Worm (Caenorhabditis elegans) whole organism, late embryonic: ENCODE results near the gene F53F8.4.
A peak's percentile ranks its signal among the peaks of the same experiment; 100 is the strongest.

ENCODE experiments used
- C08G9.2 ChIP-seq: sonication (generic microtip); optimal IDR thresholded peaks from 2 replicates; lab custom pipeline; 2016; ENCODE audit warnings: mild to moderate bottlenecking, missing genetic modification characterization, moderate library complexity, missing compliant biosample characterization
- K02D7.2 ChIP-seq: sonication (generic microtip); optimal IDR thresholded peaks from 2 replicates; lab custom pipeline; 2017; ENCODE audit warnings: mild to moderate bottlenecking, missing genetic modification characterization, missing compliant biosample characterization
- K09A11.1 ChIP-seq: sonication (generic microtip); optimal IDR thresholded peaks from 2 replicates; lab custom pipeline; 2017; ENCODE audit warnings: antibody characterized with exemption, mild to moderate bottlenecking, missing genetic modification characterization, missing compliant biosample characterization; ENCODE audit not compliant: insufficient read depth
- T23F11.4 ChIP-seq: fragments of 200-800 bp; sonication (Bioruptor generic); optimal IDR thresholded peaks from 2 replicates; lab custom pipeline; 2018; ENCODE audit warnings: mild to moderate bottlenecking, missing genetic modification characterization, missing compliant biosample characterization
- Y22D7AL.16 ChIP-seq: sonication (generic microtip); optimal IDR thresholded peaks from 2 replicates; lab custom pipeline; 2016; ENCODE audit warnings: missing genetic modification characterization, missing compliant biosample characterization
- ahr-1 ChIP-seq: sonication (generic microtip); optimal IDR thresholded peaks from 2 replicates; lab custom pipeline; 2016; ENCODE audit warnings: missing genetic modification characterization, missing compliant biosample characterization
- ama-1 ChIP-seq: fragments of 150-350 bp; optimal IDR thresholded peaks from 2 replicates; lab custom pipeline; 2014
- ceh-14 ChIP-seq: sonication (generic microtip); optimal IDR thresholded peaks from 2 replicates; lab custom pipeline; 2016; ENCODE audit warnings: missing genotype, missing genetic modification characterization, missing compliant biosample characterization
- ceh-18 ChIP-seq: sonication (generic microtip); optimal IDR thresholded peaks from 2 replicates; lab custom pipeline; 2016; ENCODE audit warnings: missing genetic modification characterization, missing compliant biosample characterization
- ceh-2 ChIP-seq: sonication (generic microtip); optimal IDR thresholded peaks from 2 replicates; lab custom pipeline; 2016; ENCODE audit warnings: missing genotype, missing genetic modification characterization, missing compliant biosample characterization
- ceh-22 ChIP-seq: sonication (generic microtip); optimal IDR thresholded peaks from 2 replicates; lab custom pipeline; 2017; ENCODE audit warnings: missing biosample characterization, missing genetic modification characterization
- ceh-24 ChIP-seq: sonication (generic microtip); optimal IDR thresholded peaks from 2 replicates; lab custom pipeline; 2016; ENCODE audit warnings: mild to moderate bottlenecking, missing genetic modification characterization, missing compliant biosample characterization
- ceh-30 ChIP-seq: fragments of 150-350 bp; optimal IDR thresholded peaks from 2 replicates; lab custom pipeline; 2014; ENCODE audit warnings: missing biosample characterization, missing genetic modification characterization
- ceh-31 ChIP-seq: sonication (generic microtip); optimal IDR thresholded peaks from 2 replicates; lab custom pipeline; 2016; ENCODE audit warnings: missing genetic modification characterization, missing compliant biosample characterization
- ceh-34 ChIP-seq: sonication (generic microtip); optimal IDR thresholded peaks from 2 replicates; lab custom pipeline; 2016; ENCODE audit warnings: mild to moderate bottlenecking, missing genetic modification characterization, missing compliant biosample characterization
- ceh-48 ChIP-seq: sonication (generic microtip); optimal IDR thresholded peaks from 2 replicates; lab custom pipeline; 2016; ENCODE audit warnings: missing genetic modification characterization, inconsistent platforms, missing compliant biosample characterization
- dve-1 ChIP-seq: sonication (generic microtip); optimal IDR thresholded peaks from 2 replicates; lab custom pipeline; 2017; ENCODE audit warnings: antibody characterized with exemption, mild to moderate bottlenecking, missing genetic modification characterization, missing compliant biosample characterization
- elt-2 ChIP-seq: sonication (generic microtip); optimal IDR thresholded peaks from 2 replicates; lab custom pipeline; 2016; ENCODE audit warnings: missing genetic modification reagents, missing genetic modification characterization, missing compliant biosample characterization
- ets-4 ChIP-seq: sonication (generic microtip); optimal IDR thresholded peaks from 2 replicates; lab custom pipeline; 2016; ENCODE audit warnings: missing genetic modification characterization, missing compliant biosample characterization
- fkh-6 ChIP-seq: sonication (generic microtip); optimal IDR thresholded peaks from 2 replicates; lab custom pipeline; 2016; ENCODE audit warnings: missing genetic modification characterization, missing compliant biosample characterization
- gmeb-2 ChIP-seq: sonication (generic microtip); optimal IDR thresholded peaks from 2 replicates; lab custom pipeline; 2016; ENCODE audit warnings: missing genetic modification characterization, inconsistent platforms, missing compliant biosample characterization
- hlh-13 ChIP-seq: fragments of 200-800 bp; sonication (Bioruptor generic); optimal IDR thresholded peaks from 2 replicates; lab custom pipeline; 2018; ENCODE audit warnings: mild to moderate bottlenecking, missing genetic modification characterization, missing compliant biosample characterization
- hlh-30 ChIP-seq: sonication (generic microtip); optimal IDR thresholded peaks from 2 replicates; lab custom pipeline; 2017; ENCODE audit warnings: antibody characterized with exemption, missing genetic modification characterization, missing compliant biosample characterization; ENCODE audit not compliant: insufficient read depth
- lin-11 ChIP-seq: fragments of 200-800 bp; sonication (Bioruptor generic); optimal IDR thresholded peaks from 2 replicates; lab custom pipeline; 2018; ENCODE audit warnings: mild to moderate bottlenecking, missing genetic modification characterization, missing compliant biosample characterization
- nfya-1 ChIP-seq: sonication (generic microtip); optimal IDR thresholded peaks from 2 replicates; lab custom pipeline; 2017; ENCODE audit warnings: missing genetic modification characterization, mild to moderate bottlenecking, missing compliant biosample characterization, antibody characterized with exemption, moderate library complexity
- nhr-11 ChIP-seq: fragments of 150-350 bp; optimal IDR thresholded peaks from 2 replicates; lab custom pipeline; 2014; ENCODE audit warnings: missing biosample characterization, missing genetic modification characterization
- nhr-232 ChIP-seq: sonication (generic microtip); optimal IDR thresholded peaks from 2 replicates; lab custom pipeline; 2016; ENCODE audit warnings: missing genetic modification characterization, missing compliant biosample characterization
- pag-3 ChIP-seq: sonication (generic microtip); optimal IDR thresholded peaks from 2 replicates; lab custom pipeline; 2016; ENCODE audit warnings: missing compliant biosample characterization, missing genetic modification characterization, borderline replicate concordance
- pat-9 ChIP-seq: fragments of 200-800 bp; sonication (Bioruptor generic); optimal IDR thresholded peaks from 2 replicates; lab custom pipeline; 2018; ENCODE audit warnings: mild to moderate bottlenecking, missing genetic modification characterization, moderate library complexity, missing compliant biosample characterization
- pax-1 ChIP-seq: fragments of 150-350 bp; optimal IDR thresholded peaks from 2 replicates; lab custom pipeline; 2014; ENCODE audit warnings: missing biosample characterization, missing genetic modification characterization
- pha-2 ChIP-seq: sonication (generic microtip); optimal IDR thresholded peaks from 2 replicates; lab custom pipeline; 2017; ENCODE audit warnings: mild to moderate bottlenecking, missing genetic modification characterization, missing compliant biosample characterization
- pqm-1 ChIP-seq: sonication (generic microtip); optimal IDR thresholded peaks from 2 replicates; lab custom pipeline; 2016; ENCODE audit warnings: missing genetic modification characterization, missing compliant biosample characterization
- pros-1 ChIP-seq: fragments of 150-350 bp; optimal IDR thresholded peaks from 2 replicates; lab custom pipeline; 2014; ENCODE audit warnings: missing biosample characterization, missing genetic modification reagents, missing genetic modification characterization
- rnt-1 ChIP-seq: sonication (generic microtip); optimal IDR thresholded peaks from 2 replicates; lab custom pipeline; 2016; ENCODE audit warnings: missing genetic modification characterization, missing compliant biosample characterization
- sdc-2 ChIP-seq: sonication (generic microtip); optimal IDR thresholded peaks from 2 replicates; lab custom pipeline; 2016; ENCODE audit warnings: missing genotype, missing genetic modification characterization, missing compliant biosample characterization
- sox-2 ChIP-seq: fragments of 200-800 bp; sonication (Bioruptor generic); IDR thresholded peaks from 2 replicates; pipeline ENCODE4 v1.3.6; 2022; ENCODE audit warnings: missing genetic modification reagents, missing genetic modification characterization, missing compliant biosample characterization
- tbx-2 ChIP-seq: sonication (generic microtip); optimal IDR thresholded peaks from 2 replicates; lab custom pipeline; 2016; ENCODE audit warnings: missing genetic modification characterization, missing compliant biosample characterization
- unc-3 ChIP-seq, 2 experiments: fragments of 200-800 bp in 1 of 2; sonication (Bioruptor generic) in 1 of 2; sonication (generic microtip) in 1 of 2; conservative IDR thresholded peaks in 1 of 2; optimal IDR thresholded peaks in 1 of 2; 2 replicates each; pipeline versions ENCODE4 v1.3.6 to Lab custom; 2016 to 2022; ENCODE audit warnings: missing compliant biosample characterization in 2 of 2, missing genetic modification characterization in 2 of 2, missing genetic modification reagents in 1 of 2
- unc-42 ChIP-seq: sonication (generic microtip); optimal IDR thresholded peaks from 2 replicates; lab custom pipeline; 2016; ENCODE audit warnings: missing genotype, missing genetic modification characterization, missing compliant biosample characterization
- unc-55 ChIP-seq: sonication (generic microtip); optimal IDR thresholded peaks from 2 replicates; lab custom pipeline; 2017; ENCODE audit warnings: missing biosample characterization, missing genetic modification reagents, missing genetic modification characterization
- unc-86 ChIP-seq: sonication (generic microtip); optimal IDR thresholded peaks from 2 replicates; lab custom pipeline; 2016; ENCODE audit warnings: missing genetic modification characterization, missing compliant biosample characterization
- zip-5 ChIP-seq: sonication (generic microtip); optimal IDR thresholded peaks from 2 replicates; lab custom pipeline; 2016; ENCODE audit warnings: missing genetic modification characterization, missing compliant biosample characterization
- ztf-16 ChIP-seq: sonication (generic microtip); optimal IDR thresholded peaks from 2 replicates; lab custom pipeline; 2017; ENCODE audit warnings: missing genetic modification characterization, missing compliant biosample characterization

The F53F8.4 gene

ce11 chrV:20714503-20714902, 23.0 kb upstream of the F53F8.4 start:
- TF ChIP-seq hlh-13: no peak
- TF ChIP-seq pax-1 (tag; lab: Kevin White, UChicago): no peak
- TF ChIP-seq nhr-11 (tag; lab: Kevin White, UChicago): no peak
- no peak for TF ChIP-seq lin-11 (tag; lab: Kevin White, UChicago)
- no peak for TF ChIP-seq K02D7.2 (tag; lab: Kevin White, UChicago)
- TF ChIP-seq sdc-2 (tag; lab: Kevin White, UChicago): no peak
- no peak for TF ChIP-seq unc-55
- TF ChIP-seq ztf-16 (tag; lab: Kevin White, UChicago): no peak
- no peak for TF ChIP-seq nhr-232
- TF ChIP-seq ceh-48 (tag; lab: Kevin White, UChicago): no peak
- TF ChIP-seq pag-3 (tag; lab: Kevin White, UChicago): no peak
- no peak for TF ChIP-seq ceh-18 (tag; lab: Kevin White, UChicago)
- no peak for TF ChIP-seq sox-2 (GFP tag; lab: Robert Waterston, UW)
- TF ChIP-seq zip-5 (tag; lab: Kevin White, UChicago): no peak
- TF ChIP-seq pqm-1 (tag; lab: Kevin White, UChicago): no peak

ce11 chrV:20713620-20714019, 22.1 kb upstream of the F53F8.4 start, which contains the start of gene Y44A6C.1:
TSS of gene Y44A6C.1 (plus strand) at chrV:20713920.
- TF ChIP-seq unc-55 (no peak), ceh-34 (tag; lab: Kevin White, UChicago) (no peak), Y22D7AL.16 (tag; lab: Kevin White, UChicago) (no peak), nhr-232 (no peak), dve-1 (tag; lab: Kevin White, UChicago) (no peak), ceh-22 (no peak), K09A11.1 (tag; lab: Kevin White, UChicago) (no peak), ceh-31 (tag; lab: Kevin White, UChicago) (no peak), ahr-1 (tag; lab: Kevin White, UChicago) (no peak), K02D7.2 (tag; lab: Kevin White, UChicago) (no peak), pros-1 (tag; lab: Kevin White, UChicago) (no peak), nhr-11 (tag; lab: Kevin White, UChicago) (no peak), sox-2 (GFP tag; lab: Robert Waterston, UW) (no peak), tbx-2 (tag; lab: Kevin White, UChicago) (no peak), ceh-30 (tag; lab: Kevin White, UChicago) (no peak), sdc-2 (tag; lab: Kevin White, UChicago) (no peak), ceh-24 (tag; lab: Kevin White, UChicago) (no peak)

ce11 chrV:20712994-20713326, 21.5 kb upstream of the F53F8.4 start:
- TF ChIP-seq K02D7.2 (tag; lab: Kevin White, UChicago): no peak
- no peak for TF ChIP-seq hlh-13
- peak; percentile 55 for TF ChIP-seq pax-1 (tag; lab: Kevin White, UChicago)
- peak; percentile 43 for TF ChIP-seq hlh-30 (tag; lab: Kevin White, UChicago)
- no peak for TF ChIP-seq unc-3 (GFP tag; conservative IDR thresholded peaks at IDR 0.05; lab: Robert Waterston, UW)
- TF ChIP-seq unc-3 (tag; optimal IDR thresholded peaks at IDR 0.05; lab: Kevin White, UChicago): no peak
- TF ChIP-seq ceh-31 (tag; lab: Kevin White, UChicago): peak; percentile 15
- peak; percentile 45 for TF ChIP-seq ceh-30 (tag; lab: Kevin White, UChicago)
- TF ChIP-seq nfya-1 (tag; lab: Kevin White, UChicago): peak; percentile 24
- TF ChIP-seq ceh-14 (tag; lab: Kevin White, UChicago): no peak
- TF ChIP-seq ceh-2: no peak
- TF ChIP-seq unc-55: peak; percentile 65
- peak; percentile 9 for TF ChIP-seq rnt-1 (tag; lab: Kevin White, UChicago)
- TF ChIP-seq ceh-18 (tag; lab: Kevin White, UChicago): peak; percentile 69
- TF ChIP-seq T23F11.4 (GFP tag; lab: Kevin White, UChicago): no peak
- TF ChIP-seq pha-2 (tag; lab: Kevin White, UChicago): no peak
- no peak for TF ChIP-seq ceh-24 (tag; lab: Kevin White, UChicago)
- TF ChIP-seq ceh-34 (tag; lab: Kevin White, UChicago): peak; percentile 13
- TF ChIP-seq unc-42: peak; percentile 26
- no peak for TF ChIP-seq ama-1
- TF ChIP-seq C08G9.2: no peak
- no peak for TF ChIP-seq ets-4 (tag; lab: Kevin White, UChicago)
- TF ChIP-seq tbx-2 (tag; lab: Kevin White, UChicago): peak; percentile 25
- TF ChIP-seq gmeb-2 (tag; lab: Kevin White, UChicago): no peak
- TF ChIP-seq fkh-6 (tag; lab: Kevin White, UChicago): no peak
- TF ChIP-seq Y22D7AL.16 (tag; lab: Kevin White, UChicago): no peak
- peak; percentile 31 for TF ChIP-seq pros-1 (tag; lab: Kevin White, UChicago)
- TF ChIP-seq elt-2 (tag; lab: Kevin White, UChicago): no peak
- no peak for TF ChIP-seq unc-86 (tag; lab: Kevin White, UChicago)
- TF ChIP-seq pat-9 (tag; lab: Kevin White, UChicago): peak; percentile 29
